Worm (Caenorhabditis elegans): ENCODE measurements around the gene C18B12.4.
A peak's percentile ranks its signal among the peaks of the same experiment; 100 is the strongest.

Gene C18B12.4

DNA sequence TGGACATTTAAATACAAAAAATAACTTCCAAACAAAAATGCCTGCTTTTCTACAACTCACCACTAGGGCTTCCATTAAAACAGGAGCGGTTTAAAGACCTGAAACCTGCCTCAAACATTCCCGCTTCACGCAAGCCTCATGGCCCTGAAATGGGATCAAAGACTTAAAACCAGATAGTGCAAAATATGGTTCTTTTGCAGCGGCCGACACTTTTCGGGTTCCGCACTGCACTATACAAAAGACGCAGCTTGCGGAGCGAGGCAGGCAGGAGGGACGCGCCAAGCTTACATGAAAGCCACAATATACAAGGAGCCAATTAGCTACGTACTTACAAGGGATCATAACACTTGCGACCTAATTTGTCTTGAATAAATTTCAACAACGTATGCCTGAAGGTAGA lies 33.1 kb upstream of the C18B12.4 start:
- TF ChIP-seq snpc-4 (tag; optimal IDR thresholded peaks at IDR 0.05) (peak; percentile 34), ama-1 (optimal IDR thresholded peaks at IDR 0.05) (no peak)

- no peak for TF ChIP-seq pag-3 (tag; optimal IDR thresholded peaks at IDR 0.05; ENCODE audit: borderline replicate concordance, insufficient read depth)
- peak; percentile 81 for TF ChIP-seq nhr-20 (tag; optimal IDR thresholded peaks at IDR 0.05)
- no peak for TF ChIP-seq nhr-47 (tag; optimal IDR thresholded peaks at IDR 0.05)
- no peak for TF ChIP-seq efl-1 (optimal IDR thresholded peaks at IDR 0.05)
- TF ChIP-seq efl-1 (GFP tag; optimal IDR thresholded peaks at IDR 0.05 in 1 of 2), result peak in 1 of 2 experiments; percentile 58
- no peak for TF ChIP-seq nhr-76 (tag; optimal IDR thresholded peaks at IDR 0.05)
- TF ChIP-seq nhr-71 (tag; optimal IDR thresholded peaks at IDR 0.05), result peak; percentile 80
- peak; percentile 69 for TF ChIP-seq tbx-2 (tag; optimal IDR thresholded peaks at IDR 0.05)
- peak; percentile 67 for TF ChIP-seq snu-23 (GFP tag; optimal IDR thresholded peaks at IDR 0.05)
- TF ChIP-seq lin-14 (GFP tag; optimal IDR thresholded peaks at IDR 0.05), result peak; percentile 56
- TF ChIP-seq blmp-1 (tag; optimal IDR thresholded peaks at IDR 0.05), result peak; percentile 94
- peak in 1 of 2 experiments; percentile 35 for TF ChIP-seq lin-35 (GFP tag; optimal IDR thresholded peaks at IDR 0.05)
- TF ChIP-seq xbp-1 (tag; optimal IDR thresholded peaks at IDR 0.05), result no peak
- peak; percentile 28 for TF ChIP-seq unc-130 (tag; optimal IDR thresholded peaks at IDR 0.05)
- TF ChIP-seq nhr-85 (tag), result peak; percentile 96
- TF ChIP-seq nhr-90 (tag; optimal IDR thresholded peaks at IDR 0.05; ENCODE audit: poor library complexity), result peak; percentile 74
- peak in 1 of 2 experiments; percentile 35 for TF ChIP-seq mdl-1 (tag; optimal IDR thresholded peaks at IDR 0.05)
- no peak for TF ChIP-seq aha-1 (tag; optimal IDR thresholded peaks at IDR 0.05)
- no peak for TF ChIP-seq jun-1 (tag; optimal IDR thresholded peaks at IDR 0.05)
- no peak for TF ChIP-seq hpl-2 (GFP tag; optimal IDR thresholded peaks at IDR 0.05)
- TF ChIP-seq nhr-84 (tag; optimal IDR thresholded peaks at IDR 0.05), result no peak
- no peak for TF ChIP-seq pax-3 (tag; optimal IDR thresholded peaks at IDR 0.05)
- peak in 2 of 6 experiments; percentile 71 to 72 for TF ChIP-seq elt-3 (tag; optimal IDR thresholded peaks at IDR 0.05)
- TF ChIP-seq nhr-19 (GFP tag; conservative IDR thresholded peaks at IDR 0.05), result peak; percentile 49
- TF ChIP-seq unc-86 (tag; optimal IDR thresholded peaks at IDR 0.05), result no peak
- no peak for TF ChIP-seq egl-13 (tag; optimal IDR thresholded peaks at IDR 0.05)
- no peak for TF ChIP-seq rnt-1 (tag; optimal IDR thresholded peaks at IDR 0.05)
- peak in 1 of 3 experiments; percentile 8 for TF ChIP-seq dpl-1 (GFP tag; optimal IDR thresholded peaks at IDR 0.05)
- 0 out of 2 replicates have a peak, but pooled peaks have one; percentile 61 for TF ChIP-seq grh-1 (GFP tag; IDR thresholded peaks at IDR 0.05)
Measured at ce11 chrX:15072877-15073276, 32.5 kb upstream of the C18B12.4 start.

ce11 chrX:15070137-15070536 lies 29.7 kb upstream of the C18B12.4 start:
- TF ChIP-seq mdl-1 (tag; optimal IDR thresholded peaks at IDR 0.05) (no peak), snpc-4 (tag; optimal IDR thresholded peaks at IDR 0.05) (peak; percentile 54)

DNA sequence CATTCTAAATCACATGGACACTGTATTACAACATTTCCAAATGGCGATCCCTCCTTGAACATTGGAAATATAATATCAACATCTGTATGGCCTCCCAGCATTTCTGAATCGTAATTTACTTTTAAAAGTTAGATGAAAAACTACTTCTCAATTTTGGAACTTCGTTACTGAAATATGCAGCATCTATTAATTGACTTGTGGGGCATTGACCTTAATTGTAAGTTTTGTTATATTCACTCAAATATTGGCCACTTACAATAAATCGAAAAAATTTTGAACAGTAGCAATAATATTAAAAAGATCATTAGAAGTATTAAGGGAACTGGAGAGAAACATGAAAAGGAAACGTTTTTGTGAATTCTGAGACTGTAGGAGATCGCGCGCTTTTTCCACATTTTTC lies 28.8 kb upstream of the C18B12.4 start, which contains the start of gene mam-6:
Gene mam-6, minus strand, starts transcription at position 101 of the 400 bp plus-strand sequence.
- TF ChIP-seq vab-15 (tag; optimal IDR thresholded peaks at IDR 0.05) (no peak), C04F5.9 (tag; optimal IDR thresholded peaks at IDR 0.05) (no peak), ztf-4 (tag; optimal IDR thresholded peaks at IDR 0.05) (no peak), pag-3 (tag; optimal IDR thresholded peaks at IDR 0.05; ENCODE audit: borderline replicate concordance, insufficient read depth) (no peak)

- no peak for TF ChIP-seq tlp-1 (tag; optimal IDR thresholded peaks at IDR 0.05)
- TF ChIP-seq nhr-90 (tag; optimal IDR thresholded peaks at IDR 0.05; ENCODE audit: poor library complexity), result no peak
- no peak for TF ChIP-seq mab-9 (GFP tag; IDR thresholded peaks at IDR 0.05)
- TF ChIP-seq ceh-8 (GFP tag; optimal IDR thresholded peaks at IDR 0.05), result no peak
- no peak for TF ChIP-seq ceh-63 (GFP tag; optimal IDR thresholded peaks at IDR 0.05)
- no peak for TF ChIP-seq nhr-20 (tag; optimal IDR thresholded peaks at IDR 0.05)
- TF ChIP-seq fkh-10 (GFP tag; optimal IDR thresholded peaks at IDR 0.05), result no peak
- no peak for TF ChIP-seq Y116A8C.19 (tag; optimal IDR thresholded peaks at IDR 0.05; ENCODE audit: borderline replicate concordance)
- TF ChIP-seq isw-1 (GFP tag; IDR thresholded peaks at IDR 0.05), result no peak
- TF ChIP-seq lin-13 (GFP tag; optimal IDR thresholded peaks at IDR 0.05), result no peak
- TF ChIP-seq sptf-1 (tag; optimal IDR thresholded peaks at IDR 0.05), result no peak
- TF ChIP-seq nhr-84 (tag; optimal IDR thresholded peaks at IDR 0.05), result no peak
- no peak for TF ChIP-seq ztf-4 (tag; optimal IDR thresholded peaks at IDR 0.05)
- no peak for TF ChIP-seq lin-14 (GFP tag; optimal IDR thresholded peaks at IDR 0.05)
- TF ChIP-seq nhr-47 (tag; optimal IDR thresholded peaks at IDR 0.05), result no peak
- no peak for TF ChIP-seq egl-13 (tag; optimal IDR thresholded peaks at IDR 0.05)
- TF ChIP-seq tbx-2 (tag; optimal IDR thresholded peaks at IDR 0.05), result no peak
- TF ChIP-seq ces-1 (GFP tag; optimal IDR thresholded peaks at IDR 0.05), result no peak
Measured at ce11 chrX:15060303-15060702, 19.9 kb upstream of the C18B12.4 start, which contains the start of gene fbxa-96. TSS of gene fbxa-96 (minus strand) at chrX:15060403.

Data from whole organism, L1 larva.